Fruit fly (Drosophila melanogaster): ENCODE results near the gene Cbs.

The Cbs gene

dm6 chrX:21046141-21046540 lies 1.2 kb downstream of the Cbs start:
- no peak for TF ChIP-seq CG17801 (GFP tag; optimal IDR thresholded peaks at IDR 0.05; ENCODE audit: partially characterized antibody)

- TF ChIP-seq CG17801 (GFP tag; optimal IDR thresholded peaks at IDR 0.05; ENCODE audit: partially characterized antibody), result no peak
These were observed 2.8 kb downstream of the Cbs start for dm6 chrX:21047717-21048116.

dm6 chrX:21053099-21053715 lies 8.3 kb downstream of the Cbs start:
- peak; percentile 87 for TF ChIP-seq CG17801 (GFP tag; optimal IDR thresholded peaks at IDR 0.05; ENCODE audit: partially characterized antibody)

DNA sequence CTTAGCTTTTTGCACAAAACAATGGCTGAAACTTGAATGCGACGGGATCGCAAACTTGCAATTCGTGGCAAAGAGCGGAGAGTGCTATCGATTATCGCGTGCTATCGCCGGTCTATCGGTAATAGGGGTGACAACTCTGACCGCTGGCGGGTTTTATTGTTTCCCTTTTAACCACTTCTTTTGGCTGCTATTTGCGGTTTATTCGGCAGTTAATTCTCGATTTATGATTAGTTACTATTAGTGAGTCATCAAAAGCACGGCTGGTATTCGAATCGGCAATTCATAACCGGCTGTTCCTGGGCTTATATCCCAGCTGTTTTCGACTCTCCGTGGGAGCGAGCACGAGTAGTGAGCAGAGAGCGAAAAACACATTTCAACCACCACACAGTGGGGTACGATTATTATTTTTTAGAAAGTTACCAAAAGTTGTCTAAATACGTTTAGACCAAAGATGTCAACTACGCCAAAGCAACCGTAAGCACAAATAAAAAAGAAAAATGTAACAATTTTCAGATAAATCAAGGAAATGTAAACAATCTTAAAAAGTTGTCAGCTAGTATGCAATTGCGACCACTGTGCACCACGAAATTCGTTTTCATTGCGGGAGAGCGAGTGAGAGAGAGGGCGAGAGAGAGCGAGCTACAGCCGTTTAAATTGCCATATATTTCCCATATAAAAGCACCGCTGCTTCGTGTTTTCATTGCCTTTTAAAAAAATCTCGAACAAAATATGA lies 9.1 kb downstream of the Cbs start, which contains the start of the genes Stt3A and bves:
Gene Stt3A (minus strand): TSS at position 89 of the 733 bp plus-strand sequence.
Gene bves (plus strand): TSS at position 115 of the 733 bp plus-strand sequence.
- TF ChIP-seq CG17801 (GFP tag; optimal IDR thresholded peaks at IDR 0.05; ENCODE audit: partially characterized antibody), result peak; percentile 97

DNA sequence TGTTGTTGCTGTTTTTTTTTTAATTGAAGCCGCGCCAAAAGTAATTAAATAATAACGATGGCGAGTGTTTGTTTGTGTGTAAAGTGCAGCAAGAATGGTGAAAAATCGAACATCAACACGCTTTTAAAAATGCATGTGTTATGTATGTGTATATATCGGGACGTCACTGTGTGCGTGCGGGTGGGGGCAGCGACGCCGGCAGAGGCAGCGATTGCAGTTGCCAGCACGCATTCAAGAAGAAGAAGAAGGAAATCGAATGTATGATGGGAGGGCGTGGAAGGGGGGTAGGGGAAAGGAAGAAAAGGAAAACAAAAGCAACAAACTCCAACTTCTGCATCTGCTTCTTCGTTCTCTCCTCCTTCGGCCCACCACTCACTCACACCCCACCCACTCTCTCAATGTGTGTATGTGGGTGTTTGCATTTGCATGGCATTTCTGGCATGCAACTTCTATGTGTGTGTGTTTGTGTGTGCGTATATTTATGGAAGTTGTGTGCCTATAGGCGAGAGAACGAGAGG lies 10.1 kb downstream of the Cbs start:
- TF ChIP-seq CG17801 (GFP tag; optimal IDR thresholded peaks at IDR 0.05; ENCODE audit: partially characterized antibody), result peak; percentile 25

DNA sequence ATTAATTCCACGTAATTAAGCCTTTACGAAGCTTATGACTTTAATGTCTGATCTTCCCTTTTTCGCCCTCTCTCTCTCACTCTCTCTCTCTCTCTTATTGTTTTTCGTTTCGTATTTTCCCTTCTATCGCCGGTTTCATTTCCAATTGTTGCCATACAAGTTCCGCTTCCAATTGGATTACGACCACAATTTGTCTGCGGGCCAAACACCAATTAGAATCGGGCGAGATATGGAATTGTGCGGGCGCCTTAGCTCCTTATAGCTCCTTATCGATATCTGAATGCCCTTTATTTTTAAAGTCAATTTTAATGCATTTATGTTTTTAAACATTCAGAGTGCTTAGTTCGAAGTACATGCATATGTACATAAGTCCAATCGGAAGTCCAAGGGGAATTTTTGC lies 11.8 kb downstream of the Cbs start:
- no peak for TF ChIP-seq CG17801 (GFP tag; optimal IDR thresholded peaks at IDR 0.05; ENCODE audit: partially characterized antibody)

DNA sequence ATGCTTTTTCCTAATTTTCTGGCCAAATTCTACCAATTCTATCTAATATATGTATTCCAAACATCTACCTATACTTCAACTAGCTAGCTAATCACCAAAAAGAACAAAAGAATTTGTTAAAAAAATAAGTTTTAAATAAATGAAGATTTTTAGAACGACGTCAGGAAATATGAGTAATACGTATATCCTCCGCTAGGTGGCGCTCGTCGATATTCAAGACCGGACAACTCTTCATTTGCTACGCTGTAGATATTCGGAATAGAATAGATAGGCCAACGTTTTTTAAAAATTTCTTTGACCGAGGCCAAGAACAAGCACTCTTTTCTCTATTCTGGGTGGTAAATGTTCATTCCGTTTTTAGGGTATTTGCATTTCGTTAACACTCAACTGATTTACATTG lies 13.5 kb downstream of the Cbs start:
- TF ChIP-seq CG17801 (GFP tag; optimal IDR thresholded peaks at IDR 0.05; ENCODE audit: partially characterized antibody), result no peak

dm6 chrX:21058991-21059390 lies 14.1 kb downstream of the Cbs start:
- no peak for TF ChIP-seq CG17801 (GFP tag; optimal IDR thresholded peaks at IDR 0.05; ENCODE audit: partially characterized antibody)

dm6 chrX:21060579-21060978 lies 15.6 kb downstream of the Cbs start:
- no peak for TF ChIP-seq CG17801 (GFP tag; optimal IDR thresholded peaks at IDR 0.05; ENCODE audit: partially characterized antibody)

DNA sequence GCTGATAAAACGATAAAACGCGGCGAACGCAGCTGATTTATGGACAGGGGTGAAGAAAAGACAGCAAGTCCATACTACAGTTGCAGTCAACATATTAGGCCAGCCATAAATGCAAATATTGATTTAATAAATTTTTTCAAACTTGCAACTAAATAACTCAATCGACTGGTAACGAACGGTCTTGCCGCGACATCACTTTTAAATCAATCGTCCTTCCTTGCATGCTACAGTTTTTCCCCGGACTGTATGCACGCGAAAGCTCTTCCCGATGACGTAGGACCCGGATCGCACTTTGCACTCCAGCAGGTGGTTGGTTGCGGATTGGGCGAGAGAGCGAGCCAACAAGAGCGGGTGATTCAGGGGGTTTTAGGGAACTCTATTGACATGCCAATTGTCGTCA lies 20.0 kb downstream of the Cbs start:
- TF ChIP-seq CG17801 (GFP tag; optimal IDR thresholded peaks at IDR 0.05; ENCODE audit: partially characterized antibody), result peak; percentile 93

DNA sequence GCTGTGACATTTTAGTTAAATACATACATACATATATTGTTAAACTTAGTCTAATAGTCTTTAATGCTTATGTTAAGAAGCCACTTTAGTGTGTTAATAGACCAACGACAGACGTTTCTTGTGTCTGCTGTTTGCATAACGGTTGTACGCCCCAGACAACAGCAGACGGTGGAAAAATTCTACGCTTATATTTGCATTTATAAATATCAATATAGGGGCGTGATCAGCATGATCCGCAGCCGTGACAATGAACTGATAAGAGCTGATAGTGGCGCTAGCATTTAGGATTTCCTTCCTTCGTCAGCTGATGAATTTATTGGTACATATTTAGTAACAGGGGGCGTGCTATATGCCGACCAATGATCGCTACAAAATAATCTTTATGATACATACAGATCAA lies 20.8 kb downstream of the Cbs start:
- no peak for TF ChIP-seq CG17801 (GFP tag; optimal IDR thresholded peaks at IDR 0.05; ENCODE audit: partially characterized antibody)

DNA sequence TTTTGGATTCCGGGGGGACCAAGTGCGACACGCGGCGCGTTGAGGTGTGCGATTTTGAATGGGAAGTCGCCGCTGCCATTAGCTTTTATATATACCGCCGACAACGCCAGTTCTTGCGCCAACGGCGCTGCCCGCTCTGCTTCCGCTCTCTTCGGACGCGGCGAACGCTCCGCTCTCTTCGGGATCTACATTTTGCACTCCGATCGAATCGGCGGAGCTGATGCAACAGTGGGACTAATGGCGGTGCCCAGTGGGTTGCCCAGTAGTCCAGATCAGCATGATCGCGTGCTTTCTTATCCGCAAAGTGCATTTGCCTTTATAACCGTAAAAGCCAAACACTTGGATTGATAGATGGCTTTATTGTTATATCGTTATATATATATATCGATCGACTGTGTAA lies 22.5 kb downstream of the Cbs start, which contains the start of gene CG32512:
Gene CG32512 (minus strand): TSS at position 67 of the 400 bp plus-strand sequence.
- no peak for TF ChIP-seq CG17801 (GFP tag; optimal IDR thresholded peaks at IDR 0.05; ENCODE audit: partially characterized antibody)

DNA sequence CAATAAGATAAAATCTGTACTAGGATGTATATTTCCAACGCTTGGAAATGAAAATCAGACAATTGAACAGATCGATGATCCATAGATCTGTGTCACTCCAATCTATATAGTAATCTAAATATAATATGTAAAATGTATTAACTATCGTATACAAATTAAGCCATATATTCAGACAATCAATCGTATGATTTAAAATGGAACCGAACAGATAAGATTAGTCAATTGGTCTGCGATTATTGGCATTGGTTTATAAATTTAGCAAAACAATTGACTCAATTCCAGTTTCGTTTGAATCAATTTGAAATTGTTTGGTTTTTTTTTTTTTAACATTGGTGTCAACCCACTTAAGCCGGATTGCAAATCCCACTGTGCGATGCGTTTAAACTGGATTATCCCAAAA lies 23.0 kb downstream of the Cbs start:
- no peak for TF ChIP-seq CG17801 (GFP tag; optimal IDR thresholded peaks at IDR 0.05; ENCODE audit: partially characterized antibody)

DNA sequence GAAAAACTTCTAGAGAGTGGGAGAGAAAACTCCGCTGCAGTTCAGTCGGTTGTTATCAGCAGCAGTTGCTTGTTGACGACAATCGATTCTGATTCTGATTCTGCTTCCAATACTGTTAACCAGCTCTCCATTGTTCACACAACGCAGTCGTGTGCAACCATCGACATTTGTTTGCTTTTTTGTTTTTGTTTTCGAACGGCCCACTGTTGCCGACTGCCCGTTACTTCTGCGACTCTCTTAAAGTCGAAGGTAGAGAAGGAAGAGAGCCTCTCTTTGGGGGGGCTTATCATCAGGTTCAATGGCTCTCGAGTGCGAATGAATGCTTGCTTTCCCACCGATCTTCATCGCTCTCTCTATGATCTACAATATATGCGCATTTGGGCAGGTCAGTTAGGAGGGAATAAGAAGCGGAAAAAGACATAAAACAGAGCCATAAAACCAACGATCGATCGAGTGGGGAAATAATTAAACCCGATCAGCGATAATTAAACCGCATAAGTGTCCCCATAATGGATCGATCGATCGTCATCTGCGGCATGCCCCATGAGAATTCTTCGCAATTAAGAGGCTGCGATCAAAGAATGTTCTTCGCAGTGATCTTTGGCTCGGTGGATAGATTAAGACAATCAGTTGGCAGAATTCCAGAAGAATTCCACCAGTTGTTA lies 26.9 kb downstream of the Cbs start:
- TF ChIP-seq CG17801 (GFP tag; optimal IDR thresholded peaks at IDR 0.05; ENCODE audit: partially characterized antibody), result peak; percentile 78

dm6 chrX:21072953-21073352 lies 28.0 kb downstream of the Cbs start:
- no peak for TF ChIP-seq CG17801 (GFP tag; optimal IDR thresholded peaks at IDR 0.05; ENCODE audit: partially characterized antibody)

Measured in ovary, adult (tissue).